Fruit fly (Drosophila melanogaster): ENCODE results near the gene Acbp2.

- TF ChIP-seq CoRest (tag; optimal IDR thresholded peaks at IDR 0.05) (no peak), run (tag; optimal IDR thresholded peaks at IDR 0.05) (no peak), ato (GFP tag; IDR thresholded peaks at IDR 0.05; ENCODE audit: partially characterized antibody) (no peak), row (GFP tag; IDR thresholded peaks at IDR 0.05) (no peak), Ada2b (GFP tag; IDR thresholded peaks at IDR 0.05) (no peak), CG8359 (GFP tag; optimal IDR thresholded peaks at IDR 0.05; ENCODE audit: borderline replicate concordance) (no peak), ci (GFP tag; IDR thresholded peaks at IDR 0.05) (no peak), Gsc (GFP tag; IDR thresholded peaks at IDR 0.05) (no peak), fru (optimal IDR thresholded peaks at IDR 0.05) (no peak), en (GFP tag; optimal IDR thresholded peaks at IDR 0.05) (no peak), CG5953 (GFP tag; IDR thresholded peaks at IDR 0.05) (no peak), CG15269 (tag; optimal IDR thresholded peaks at IDR 0.05) (no peak)
Observed at dm6 chr3L:7086093-7086492, 45.6 kb upstream of the Acbp2 start.
